Worm (Caenorhabditis elegans): ENCODE results near the gene F28B1.2.

ce11 chrV:17000635-17001034, 44.0 kb upstream of the F28B1.2 start:
- TF ChIP-seq flt-1 (GFP tag; IDR thresholded peaks at IDR 0.05), result no peak
- TF ChIP-seq cog-1 (tag; optimal IDR thresholded peaks at IDR 0.05), result no peak
- no peak for TF ChIP-seq klf-2 (GFP tag; conservative IDR thresholded peaks at IDR 0.05)
- no peak for TF ChIP-seq ztf-29 (GFP tag; IDR thresholded peaks at IDR 0.05)
- TF ChIP-seq T22C8.4 (GFP tag; IDR thresholded peaks at IDR 0.05), result no peak
- TF ChIP-seq ztf-23 (GFP tag; IDR thresholded peaks at IDR 0.05), result no peak
- TF ChIP-seq ref-1 (GFP tag; conservative IDR thresholded peaks at IDR 0.05), result no peak
- TF ChIP-seq med-1 (GFP tag; optimal IDR thresholded peaks at IDR 0.05; ENCODE audit: insufficient read depth), result no peak
- no peak for TF ChIP-seq tab-1 (GFP tag; IDR thresholded peaks at IDR 0.05)
